Fruit fly (Drosophila melanogaster) whole organism, pupa: ENCODE measurements around the gene CG18788.

Source experiments
- CG12605 ChIP-seq: fragments of 200-800 bp; sonication (Bioruptor generic); IDR thresholded peaks from 2 replicates; pipeline ENCODE4 v1.3.6; 2022; ENCODE audit warnings: missing biosample characterization, missing genetic modification characterization
- CG17806 ChIP-seq: fragments of 200-800 bp; sonication (Bioruptor generic); optimal IDR thresholded peaks from 2 replicates; lab custom pipeline; 2018; ENCODE audit warnings: missing biosample characterization, mild to moderate bottlenecking, missing genetic modification characterization, moderate library complexity
- Ets98B ChIP-seq: fragments of 200-800 bp; sonication (Bioruptor generic); IDR thresholded peaks from 2 replicates; pipeline ENCODE4 v1.3.6; 2022; ENCODE audit warnings: missing biosample characterization, missing genetic modification characterization
- Snoo ChIP-seq: fragments of 200-800 bp; sonication (Bioruptor generic); optimal IDR thresholded peaks from 3 replicates; lab custom pipeline; 2017; ENCODE audit warnings: missing biosample characterization, mild to moderate bottlenecking, missing genetic modification characterization, inconsistent platforms
- fd96Ca ChIP-seq: fragments of 200-800 bp; sonication (Bioruptor generic); IDR thresholded peaks from 3 replicates; pipeline ENCODE4 v1.3.6; 2022; ENCODE audit warnings: missing biosample characterization, missing genetic modification characterization

- TF ChIP-seq Snoo (tag; lab: Kevin White, UChicago) (no peak), Ets98B (GFP tag; lab: Robert Waterston, UW) (no peak), fd96Ca (no peak), CG17806 (tag; lab: Kevin White, UChicago) (no peak), CG12605 (GFP tag; lab: Robert Waterston, UW) (no peak)
Observed at dm6 chr2L:12048723-12049122, 14.7 kb downstream of the CG18788 start, which contains the start of gene Plzf.
